Worm (Caenorhabditis elegans) whole organism, L4 larva: ENCODE results near the gene srx-96.

Experiments
- F26F4.8 ChIP-seq: fragments of 200-800 bp; sonication (Bioruptor generic); conservative IDR thresholded peaks from 2 replicates; pipeline ENCODE4 v1.3.6; 2022; ENCODE audit warnings: missing genetic modification characterization, missing compliant biosample characterization
- F37D6.2 ChIP-seq: sonication (generic microtip); optimal IDR thresholded peaks from 2 replicates; lab custom pipeline; 2016; ENCODE audit warnings: mild to moderate bottlenecking, missing genetic modification characterization, missing compliant biosample characterization
- F49E8.2 ChIP-seq: sonication (generic microtip); optimal IDR thresholded peaks from 2 replicates; lab custom pipeline; 2016; ENCODE audit warnings: missing compliant biosample characterization, mild to moderate bottlenecking, missing genetic modification characterization, borderline replicate concordance
- T20F7.1 ChIP-seq: fragments of 200-800 bp; sonication (Bioruptor generic); optimal IDR thresholded peaks from 2 replicates; lab custom pipeline; 2018; ENCODE audit warnings: mild to moderate bottlenecking, missing genetic modification characterization, missing compliant biosample characterization
- Y5F2A.4 ChIP-seq: fragments of 200-800 bp; sonication (Bioruptor generic); optimal IDR thresholded peaks from 2 replicates; lab custom pipeline; 2018; ENCODE audit warnings: mild to moderate bottlenecking, missing genetic modification characterization, missing compliant biosample characterization
- ZK337.2 ChIP-seq: fragments of 200-800 bp; sonication (Bioruptor generic); IDR thresholded peaks from 2 replicates; pipeline ENCODE4 v1.3.6; 2022; ENCODE audit warnings: missing genetic modification reagents, missing genetic modification characterization, missing compliant biosample characterization
- aha-1 ChIP-seq: fragments of 150-350 bp; peaks from one replicate; lab custom pipeline; 2014; ENCODE audit warnings: missing biosample characterization, missing genetic modification characterization
- ceh-20 ChIP-seq: fragments of 200-800 bp; sonication (Bioruptor generic); IDR thresholded peaks from 2 replicates; pipeline ENCODE4 v1.3.6; 2022; ENCODE audit warnings: missing genetic modification reagents, missing genetic modification characterization, missing compliant biosample characterization
- ceh-32 ChIP-seq: sonication (generic microtip); optimal IDR thresholded peaks from 2 replicates; lab custom pipeline; 2016; ENCODE audit warnings: mild to moderate bottlenecking, missing genetic modification characterization, missing compliant biosample characterization; ENCODE audit not compliant: poor library complexity
- ceh-44 ChIP-seq: fragments of 200-800 bp; sonication (Bioruptor generic); IDR thresholded peaks from 2 replicates; pipeline ENCODE4 v1.3.6; 2022; ENCODE audit warnings: missing genetic modification reagents, missing genetic modification characterization, missing compliant biosample characterization
- daf-16 ChIP-seq, 3 experiments: sonication (generic microtip); optimal IDR thresholded peaks; 2 replicates each; lab custom pipeline; 2016 to 2017; ENCODE audit warnings: missing genetic modification characterization in 3 of 3, missing genetic modification reagents in 3 of 3, mild to moderate bottlenecking in 2 of 3, missing compliant biosample characterization in 2 of 3, missing biosample characterization in 1 of 3, moderate library complexity in 1 of 3
- daf-19 ChIP-seq: fragments of 200-800 bp; sonication (Bioruptor generic); conservative IDR thresholded peaks from 2 replicates; pipeline ENCODE4 v1.3.6; 2022; ENCODE audit warnings: missing genetic modification characterization, missing compliant biosample characterization
- daf-8 ChIP-seq: fragments of 200-800 bp; sonication (Bioruptor generic); IDR thresholded peaks from 2 replicates; pipeline ENCODE4 v1.3.6; 2022; ENCODE audit warnings: missing genetic modification characterization, missing compliant biosample characterization
- dmd-6 ChIP-seq: fragments of 200-800 bp; sonication (Bioruptor generic); IDR thresholded peaks from 2 replicates; pipeline ENCODE4 v1.3.6; 2022; ENCODE audit warnings: missing genetic modification reagents, missing genetic modification characterization, missing compliant biosample characterization
- duxl-1 ChIP-seq: sonication (generic microtip); optimal IDR thresholded peaks from 2 replicates; lab custom pipeline; 2016; ENCODE audit warnings: mild to moderate bottlenecking, missing genetic modification characterization, moderate library complexity, missing compliant biosample characterization; ENCODE audit not compliant: poor library complexity
- dve-1 ChIP-seq: sonication (generic microtip); optimal IDR thresholded peaks from 2 replicates; lab custom pipeline; 2017; ENCODE audit warnings: antibody characterized with exemption, mild to moderate bottlenecking, missing genetic modification characterization, missing compliant biosample characterization; ENCODE audit not compliant: insufficient read depth
- fkh-10 ChIP-seq: fragments of 150-350 bp; optimal IDR thresholded peaks from 2 replicates; lab custom pipeline; 2014; ENCODE audit warnings: missing biosample characterization, missing genetic modification reagents, missing genetic modification characterization
- hif-1 ChIP-seq, 2 experiments: sonication (generic microtip); optimal IDR thresholded peaks; 2 replicates each; lab custom pipeline; 2016 to 2017; ENCODE audit warnings: missing compliant biosample characterization in 2 of 2, missing genetic modification characterization in 2 of 2, missing genetic modification reagents in 2 of 2, missing genotype in 2 of 2, mild to moderate bottlenecking in 1 of 2
- hlh-11 ChIP-seq: fragments of 200-800 bp; sonication (Bioruptor generic); optimal IDR thresholded peaks from 2 replicates; lab custom pipeline; 2018; ENCODE audit warnings: mild to moderate bottlenecking, missing genetic modification characterization, missing compliant biosample characterization
- hmg-1.1 ChIP-seq: fragments of 200-800 bp; sonication (Bioruptor generic); IDR thresholded peaks from 2 replicates; pipeline ENCODE4 v1.3.6; 2022; ENCODE audit warnings: missing genetic modification reagents, missing genetic modification characterization, missing compliant biosample characterization
- lin-1 ChIP-seq: fragments of 200-800 bp; sonication (Bioruptor generic); IDR thresholded peaks from 2 replicates; pipeline ENCODE4 v1.3.6; 2022; ENCODE audit warnings: missing genetic modification reagents, missing genetic modification characterization, missing compliant biosample characterization
- lin-13 ChIP-seq: fragments of 150-350 bp; optimal IDR thresholded peaks from 2 replicates; lab custom pipeline; 2014; ENCODE audit warnings: missing biosample characterization, missing genetic modification reagents, missing genetic modification characterization
- lin-38 ChIP-seq: fragments of 200-800 bp; sonication (Bioruptor generic); IDR thresholded peaks from 2 replicates; pipeline ENCODE4 v1.3.6; 2022; ENCODE audit warnings: missing genetic modification reagents, missing genetic modification characterization, missing compliant biosample characterization
- madf-9 ChIP-seq: fragments of 200-800 bp; sonication (Bioruptor generic); conservative IDR thresholded peaks from 2 replicates; pipeline ENCODE4 v1.3.6; 2022; ENCODE audit warnings: missing genetic modification reagents, missing genetic modification characterization, missing compliant biosample characterization
- mdl-1 ChIP-seq, 2 experiments: fragments of 150-350 bp in 1 of 2; sonication (generic microtip) in 1 of 2; optimal IDR thresholded peaks; 2 replicates each; lab custom pipeline; 2014 to 2017; ENCODE audit warnings: missing biosample characterization in 2 of 2, missing genetic modification characterization in 2 of 2
- mes-2 ChIP-seq: sonication (generic microtip); optimal IDR thresholded peaks from 2 replicates; lab custom pipeline; 2016; ENCODE audit warnings: missing genotype, mild to moderate bottlenecking, missing genetic modification characterization, missing compliant biosample characterization; ENCODE audit not compliant: poor library complexity, severe bottlenecking
- mxl-2 ChIP-seq: fragments of 200-800 bp; sonication (Bioruptor generic); conservative IDR thresholded peaks from 2 replicates; pipeline ENCODE4 v1.3.6; 2022; ENCODE audit warnings: missing genetic modification reagents, missing genetic modification characterization, missing compliant biosample characterization
- nhr-102 ChIP-seq: sonication (generic microtip); optimal IDR thresholded peaks from 2 replicates; lab custom pipeline; 2016; ENCODE audit warnings: mild to moderate bottlenecking, missing genetic modification characterization, moderate library complexity, missing compliant biosample characterization
- nhr-11 ChIP-seq: fragments of 150-350 bp; optimal IDR thresholded peaks from 2 replicates; lab custom pipeline; 2014; ENCODE audit warnings: missing biosample characterization, missing genetic modification characterization
- nhr-28 ChIP-seq: fragments of 150-350 bp; optimal IDR thresholded peaks from 2 replicates; lab custom pipeline; 2014; ENCODE audit warnings: missing biosample characterization, missing genetic modification characterization
- nhr-6 ChIP-seq: fragments of 150-350 bp; optimal IDR thresholded peaks from 2 replicates; lab custom pipeline; 2014; ENCODE audit warnings: missing biosample characterization, missing genetic modification characterization
- pha-4 ChIP-seq, 2 experiments: fragments of 150-350 bp in 1 of 2; fragments of 200-800 bp in 1 of 2; sonication (Bioruptor generic) in 1 of 2; IDR thresholded peaks in 1 of 2; optimal IDR thresholded peaks in 1 of 2; 2 replicates each; pipeline versions ENCODE4 v1.3.6 to Lab custom; 2014 to 2022; ENCODE audit warnings: missing genetic modification characterization in 2 of 2, missing genetic modification reagents in 2 of 2, missing biosample characterization in 1 of 2, missing compliant biosample characterization in 1 of 2
- pqm-1 ChIP-seq: sonication (generic microtip); optimal IDR thresholded peaks from 2 replicates; lab custom pipeline; 2017; ENCODE audit warnings: missing biosample characterization, missing genetic modification characterization
- rbr-2 ChIP-seq: sonication (generic microtip); optimal IDR thresholded peaks from 2 replicates; lab custom pipeline; 2016; ENCODE audit warnings: missing genotype, missing genetic modification characterization, missing compliant biosample characterization
- snpc-1.2 ChIP-seq: fragments of 200-800 bp; sonication (Bioruptor generic); IDR thresholded peaks from 2 replicates; pipeline ENCODE4 v1.3.6; 2022; ENCODE audit warnings: missing genetic modification reagents, missing genetic modification characterization, missing compliant biosample characterization
- spr-1 ChIP-seq: sonication (generic microtip); optimal IDR thresholded peaks from 2 replicates; lab custom pipeline; 2016; ENCODE audit warnings: mild to moderate bottlenecking, missing genetic modification characterization, missing compliant biosample characterization
- spr-3 ChIP-seq: fragments of 200-800 bp; sonication (Bioruptor generic); optimal IDR thresholded peaks from 2 replicates; lab custom pipeline; 2018; ENCODE audit warnings: mild to moderate bottlenecking, missing genetic modification characterization, missing compliant biosample characterization
- tag-97 ChIP-seq: fragments of 200-800 bp; sonication (Bioruptor generic); IDR thresholded peaks from 2 replicates; pipeline ENCODE4 v1.3.6; 2022; ENCODE audit warnings: missing genetic modification characterization, missing compliant biosample characterization
- unc-130 ChIP-seq: sonication (generic microtip); optimal IDR thresholded peaks from 2 replicates; lab custom pipeline; 2016; ENCODE audit warnings: missing genetic modification reagents, missing genetic modification characterization, missing compliant biosample characterization
- unc-62 ChIP-seq, 3 experiments: fragments of 150-350 bp in 1 of 3; sonication (generic microtip); optimal IDR thresholded peaks in 2 of 3; peaks in 1 of 3; 1 replicate in 1 of 3; 2 replicates in 2 of 3; lab custom pipeline; 2014 to 2017; ENCODE audit warnings: missing biosample characterization in 3 of 3, missing genetic modification characterization in 3 of 3, missing genetic modification reagents in 3 of 3, missing genotype in 1 of 3
- vab-7 ChIP-seq: fragments of 200-800 bp; sonication (Bioruptor generic); IDR thresholded peaks from 2 replicates; pipeline ENCODE4 v1.3.6; 2022; ENCODE audit warnings: missing genetic modification reagents, missing genetic modification characterization, missing compliant biosample characterization
- zfp-2 ChIP-seq: sonication (generic microtip); optimal IDR thresholded peaks from 2 replicates; lab custom pipeline; 2016; ENCODE audit warnings: mild to moderate bottlenecking, missing genetic modification characterization, missing compliant biosample characterization
- zip-11 ChIP-seq: fragments of 200-800 bp; sonication (Bioruptor generic); IDR thresholded peaks from 2 replicates; pipeline ENCODE4 v1.3.6; 2022; ENCODE audit warnings: missing genetic modification characterization, missing compliant biosample characterization
- zip-2 ChIP-seq: fragments of 150-350 bp; optimal IDR thresholded peaks from 2 replicates; lab custom pipeline; 2014; ENCODE audit warnings: missing biosample characterization, missing genetic modification characterization

srx-96 gene

DNA sequence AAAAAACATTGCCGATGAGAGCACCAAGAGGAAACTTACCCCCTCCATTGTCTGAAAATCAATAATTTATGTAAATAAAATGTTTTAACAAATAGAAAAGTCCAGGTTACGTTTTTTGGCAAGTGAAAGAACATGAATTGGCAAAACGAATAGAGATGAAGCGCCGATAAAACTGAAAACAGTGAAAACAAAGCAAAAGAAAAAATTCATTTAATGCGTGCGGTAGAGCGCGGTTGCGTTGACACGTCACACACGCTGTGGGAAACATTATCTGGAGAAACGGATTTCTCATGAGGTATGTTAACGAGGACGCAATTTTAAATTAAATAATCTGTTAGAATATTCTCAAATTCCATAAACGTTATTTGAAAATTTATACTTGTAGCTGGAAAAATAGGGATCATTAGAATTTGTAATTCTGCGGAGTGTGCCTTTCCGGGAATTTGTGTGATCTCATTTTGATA, 4.1 kb downstream of the srx-96 start, which contains the start of gene zipt-9 (continued):
- TF ChIP-seq daf-19: no peak
- no peak for TF ChIP-seq daf-16 (GFP tag; optimal IDR thresholded peaks at IDR 0.05; lab: Kevin White, UChicago)
- peak; percentile 46 for TF ChIP-seq daf-16 (tag; optimal IDR thresholded peaks at IDR 0.05; lab: Kevin White, UChicago)
- peak; percentile 47; the same call in 1 of the 2 replicates for TF ChIP-seq madf-9 (GFP tag; lab: Robert Waterston, UW)
- peak; percentile 46 for TF ChIP-seq lin-13 (GFP tag; lab: Kevin White, UChicago)
- no peak for TF ChIP-seq F49E8.2
- peak; percentile 31 for TF ChIP-seq duxl-1 (tag; lab: Kevin White, UChicago)
- no peak for TF ChIP-seq zip-11 (GFP tag; lab: Robert Waterston, UW)
- TF ChIP-seq F26F4.8 (GFP tag; lab: Robert Waterston, UW): no peak
- TF ChIP-seq nhr-11 (tag; lab: Kevin White, UChicago): peak; percentile 56
- TF ChIP-seq vab-7 (GFP tag; lab: Robert Waterston, UW): peak; percentile 56; the same call in 1 of the 2 replicates
- TF ChIP-seq fkh-10 (GFP tag; lab: Kevin White, UChicago): peak; percentile 56
- peak; percentile 66 for TF ChIP-seq rbr-2
- TF ChIP-seq hlh-11 (tag; lab: Kevin White, UChicago): peak; percentile 56
- TF ChIP-seq mxl-2: no peak
- 0 out of 2 replicates have a peak, but pooled peaks have one; percentile 49 for TF ChIP-seq ceh-20
- peak; percentile 77 for TF ChIP-seq T20F7.1 (GFP tag; lab: Kevin White, UChicago)
- peak in 1 of 2 experiments; percentile 88 for TF ChIP-seq hif-1 (tag; optimal IDR thresholded peaks at IDR 0.05; lab: Kevin White, UChicago)
- 0 out of 2 replicates have a peak, but pooled peaks have one; percentile 51 for TF ChIP-seq ceh-44 (GFP tag; lab: Robert Waterston, UW)
- no peak for TF ChIP-seq nhr-102 (tag; lab: Kevin White, UChicago)
- TF ChIP-seq lin-38 (GFP tag; lab: Robert Waterston, UW): peak; percentile 97
- TF ChIP-seq snpc-1.2 (GFP tag; lab: Robert Waterston, UW): no peak
- no peak for TF ChIP-seq Y5F2A.4 (GFP tag; lab: Kevin White, UChicago)
- no peak for TF ChIP-seq mdl-1 (tag; optimal IDR thresholded peaks at IDR 0.05; lab: Kevin White, UChicago)
- TF ChIP-seq aha-1: peak; percentile 37
- peak; percentile 80 for TF ChIP-seq unc-130 (GFP tag; lab: Kevin White, UChicago)
- TF ChIP-seq F37D6.2 (tag; lab: Kevin White, UChicago): peak; percentile 44
- TF ChIP-seq dve-1 (tag; lab: Kevin White, UChicago): peak; percentile 88
- peak; percentile 62; the same call in 1 of the 2 replicates for TF ChIP-seq hmg-1.1
- TF ChIP-seq ceh-32 (tag; lab: Kevin White, UChicago): no peak
- TF ChIP-seq lin-1 (GFP tag; lab: Robert Waterston, UW): 0 out of 2 replicates have a peak, but pooled peaks have one; percentile 46
- no peak for TF ChIP-seq spr-3 (GFP tag; lab: Kevin White, UChicago)

DNA sequence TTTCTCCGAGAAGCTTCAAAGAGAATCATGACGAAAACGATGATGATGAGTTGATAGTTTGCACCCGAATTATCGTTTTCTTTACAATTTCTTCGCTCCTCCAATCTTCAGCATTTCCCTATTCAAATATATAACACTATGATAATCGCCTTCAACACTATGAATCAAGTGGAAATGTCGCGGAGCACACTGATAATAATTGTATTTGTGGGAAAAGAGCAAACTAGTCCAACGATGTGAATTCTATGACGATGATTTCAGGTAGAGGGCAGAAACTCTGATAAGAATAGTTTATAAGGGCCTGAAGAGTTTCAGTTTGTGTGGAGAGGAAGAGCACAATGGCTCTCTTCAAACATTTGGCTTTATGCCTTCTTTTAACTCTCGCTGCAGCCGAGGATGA, 5.4 kb downstream of the srx-96 start, which contains the start of gene T01D3.6:
Gene T01D3.6, plus strand, starts transcription at position 294 of the 400 bp plus-strand sequence.
- TF ChIP-seq daf-8 (GFP tag; lab: Robert Waterston, UW) (no peak), zfp-2 (tag; lab: Kevin White, UChicago) (no peak), zip-2 (tag; lab: Kevin White, UChicago) (no peak), tag-97 (GFP tag; lab: Robert Waterston, UW) (no peak), dmd-6 (peak; percentile 64), pqm-1 (peak; percentile 87), nhr-6 (peak; percentile 90), nhr-28 (peak; percentile 52), mes-2 (tag; lab: Kevin White, UChicago) (peak; percentile 24), spr-1 (tag; lab: Kevin White, UChicago) (no peak), unc-62 (GFP tag; optimal IDR thresholded peaks at IDR 0.05 in 1 of 2; lab: Kevin White, UChicago) (peak in 1 of 2 experiments; percentile 95), unc-62 (tag; optimal IDR thresholded peaks at IDR 0.05; lab: Kevin White, UChicago) (no peak), ZK337.2 (no peak), pha-4 (GFP tag; IDR thresholded peaks at IDR 0.05; lab: Robert Waterston, UW) (no peak), pha-4 (tag; optimal IDR thresholded peaks at IDR 0.05; lab: Kevin White, UChicago) (no peak), hlh-11 (tag; lab: Kevin White, UChicago) (peak; percentile 52), daf-16 (GFP tag; optimal IDR thresholded peaks at IDR 0.05; lab: Kevin White, UChicago) (no peak), daf-16 (tag; optimal IDR thresholded peaks at IDR 0.05; lab: Kevin White, UChicago) (peak; percentile 43)
